Fruit fly (Drosophila melanogaster) whole organism, embryonic: ENCODE results near the gene CG45544.

Experiments
- Bgb ChIP-seq: fragments of 200-800 bp; sonication (Bioruptor generic); IDR thresholded peaks from 2 replicates; pipeline ENCODE4 v1.3.6; 2022; ENCODE audit warnings: missing biosample characterization, missing genetic modification characterization; ENCODE audit not compliant: partially characterized antibody
- CG10321 ChIP-seq: fragments of 200-800 bp; sonication (Bioruptor generic); IDR thresholded peaks from 2 replicates; pipeline ENCODE4 v1.3.6; 2022; ENCODE audit warnings: missing biosample characterization, missing genetic modification characterization
- CG10565 ChIP-seq: fragments of 200-800 bp; sonication (Bioruptor generic); optimal IDR thresholded peaks from 3 replicates; lab custom pipeline; 2016; ENCODE audit warnings: missing biosample characterization, mild to moderate bottlenecking, missing genetic modification characterization
- CG10654 ChIP-seq: fragments of 200-800 bp; sonication (Bioruptor generic); optimal IDR thresholded peaks from 2 replicates; lab custom pipeline; 2016; ENCODE audit warnings: missing biosample characterization, missing genetic modification characterization
- CG12659 ChIP-seq: fragments of 200-800 bp; sonication (Bioruptor generic); optimal IDR thresholded peaks from 3 replicates; lab custom pipeline; 2017; ENCODE audit warnings: mild to moderate bottlenecking, missing biosample characterization, missing genetic modification reagents, missing genetic modification characterization
- CG13287 ChIP-seq: fragments of 200-800 bp; sonication (Bioruptor generic); IDR thresholded peaks from 2 replicates; pipeline ENCODE4 v1.3.6; 2022; ENCODE audit warnings: missing biosample characterization, missing genetic modification characterization; ENCODE audit not compliant: partially characterized antibody
- CG14014 ChIP-seq: fragments of 200-800 bp; sonication (Bioruptor generic); IDR thresholded peaks from 2 replicates; pipeline ENCODE4 v1.3.6; 2022; ENCODE audit warnings: missing biosample characterization, missing genetic modification characterization
- CG17359 ChIP-seq: fragments of 200-800 bp; sonication (Bioruptor generic); optimal IDR thresholded peaks from 3 replicates; lab custom pipeline; 2018; ENCODE audit warnings: missing biosample characterization, mild to moderate bottlenecking, missing genetic modification characterization, moderate library complexity
- CG17829 ChIP-seq: fragments of 200-800 bp; optimal IDR thresholded peaks from 2 replicates; lab custom pipeline; 2019; ENCODE audit warnings: missing biosample characterization, mild to moderate bottlenecking, missing genetic modification characterization, moderate library complexity
- CG18476 ChIP-seq: fragments of 200-800 bp; sonication (Bioruptor generic); optimal IDR thresholded peaks from 2 replicates; lab custom pipeline; 2016; ENCODE audit warnings: missing biosample characterization, mild to moderate bottlenecking, missing genetic modification characterization
- CG2129 ChIP-seq: fragments of 200-800 bp; sonication (Bioruptor generic); IDR thresholded peaks from 2 replicates; pipeline ENCODE4 v1.3.6; 2022; ENCODE audit warnings: missing biosample characterization, missing genetic modification characterization; ENCODE audit not compliant: partially characterized antibody
- CG2199 ChIP-seq: fragments of 200-800 bp; sonication (Bioruptor generic); IDR thresholded peaks from 3 replicates; pipeline ENCODE4 v1.3.6; 2022; ENCODE audit warnings: missing biosample characterization, missing genetic modification characterization
- CG2889 ChIP-seq: fragments of 200-800 bp; sonication (Bioruptor generic); IDR thresholded peaks from 3 replicates; pipeline ENCODE4 v1.3.6; 2022; ENCODE audit warnings: missing biosample characterization, missing genetic modification characterization
- CG31224 ChIP-seq: fragments of 200-800 bp; sonication (Bioruptor generic); IDR thresholded peaks from 2 replicates; pipeline ENCODE4 v1.3.6; 2022; ENCODE audit warnings: missing biosample characterization, missing genetic modification characterization
- CG3995 ChIP-seq: fragments of 200-800 bp; sonication (Bioruptor generic); optimal IDR thresholded peaks from 3 replicates; lab custom pipeline; 2016; ENCODE audit warnings: missing biosample characterization, missing genetic modification characterization
- CG4730 ChIP-seq: fragments of 200-800 bp; sonication (Bioruptor generic); IDR thresholded peaks from 2 replicates; pipeline ENCODE4 v1.3.6; 2022; ENCODE audit warnings: missing biosample characterization, missing genetic modification characterization
- CG5180 ChIP-seq: fragments of 200-800 bp; sonication (Bioruptor generic); optimal IDR thresholded peaks from 3 replicates; lab custom pipeline; 2017; ENCODE audit warnings: missing biosample characterization, missing genetic modification characterization, mild to moderate bottlenecking, moderate library complexity, missing genetic modification reagents
- CG5953 ChIP-seq: fragments of 200-800 bp; sonication (Bioruptor generic); IDR thresholded peaks from 2 replicates; pipeline ENCODE4 v1.3.6; 2022; ENCODE audit warnings: missing biosample characterization, missing genetic modification characterization
- CG6254 ChIP-seq: fragments of 200-800 bp; sonication (Bioruptor generic); optimal IDR thresholded peaks from 3 replicates; lab custom pipeline; 2017; ENCODE audit warnings: mild to moderate bottlenecking, missing biosample characterization, missing genetic modification reagents, missing genetic modification characterization
- CG6272 ChIP-seq: fragments of 200-800 bp; sonication (Bioruptor generic); IDR thresholded peaks from 2 replicates; pipeline ENCODE4 v1.3.6; 2022; ENCODE audit warnings: missing biosample characterization, missing genetic modification characterization
- CG7745 ChIP-seq: fragments of 200-800 bp; sonication (Bioruptor generic); optimal IDR thresholded peaks from 2 replicates; lab custom pipeline; 2018; ENCODE audit warnings: missing biosample characterization, mild to moderate bottlenecking, missing genetic modification characterization, moderate library complexity
- CG8765 ChIP-seq: fragments of 200-800 bp; sonication (Bioruptor generic); IDR thresholded peaks from 2 replicates; pipeline ENCODE4 v1.3.6; 2022; ENCODE audit warnings: missing biosample characterization, missing genetic modification characterization
- CrebB ChIP-seq: fragments of 200-800 bp; sonication (Bioruptor generic); optimal IDR thresholded peaks from 3 replicates; lab custom pipeline; 2018; ENCODE audit warnings: missing biosample characterization, mild to moderate bottlenecking, missing genetic modification characterization
- Eip74EF ChIP-seq, 2 experiments: fragments of 200-800 bp in 1 of 2; fragments of >200 bp in 1 of 2; sonication (Bioruptor generic) in 1 of 2; optimal IDR thresholded peaks; 2 replicates each; lab custom pipeline; 2017 to 2019; ENCODE audit warnings: missing biosample characterization in 2 of 2, missing genetic modification characterization in 2 of 2, mild to moderate bottlenecking in 1 of 2, moderate library complexity in 1 of 2
- Ets65A ChIP-seq: fragments of 200-800 bp; sonication (Bioruptor generic); peaks from one replicate; lab custom pipeline; 2016; ENCODE audit warnings: missing biosample characterization, missing genetic modification characterization
- HHEX ChIP-seq: fragments of 200-800 bp; sonication (Bioruptor generic); optimal IDR thresholded peaks from 3 replicates; lab custom pipeline; 2017; ENCODE audit warnings: missing biosample characterization, mild to moderate bottlenecking, missing genetic modification characterization, missing genetic modification reagents
- HmgD ChIP-seq: fragments of 200-800 bp; sonication (Bioruptor generic); optimal IDR thresholded peaks from 3 replicates; lab custom pipeline; 2016; ENCODE audit warnings: missing biosample characterization, missing genetic modification characterization
- Hr3 ChIP-seq: fragments of 200-800 bp; sonication (Bioruptor generic); optimal IDR thresholded peaks from 3 replicates; lab custom pipeline; 2016; ENCODE audit warnings: missing biosample characterization, missing genetic modification characterization
- Kr ChIP-seq: fragments of 200-800 bp; sonication (Bioruptor generic); optimal IDR thresholded peaks from 2 replicates; lab custom pipeline; 2017; ENCODE audit warnings: missing biosample characterization, mild to moderate bottlenecking, missing genetic modification characterization
- Max ChIP-seq: fragments of 200-800 bp; sonication (Bioruptor generic); optimal IDR thresholded peaks from 2 replicates; lab custom pipeline; 2016; ENCODE audit warnings: missing biosample characterization, mild to moderate bottlenecking, missing genetic modification characterization
- Meics ChIP-seq: fragments of 200-800 bp; sonication (Bioruptor generic); optimal IDR thresholded peaks from 2 replicates; lab custom pipeline; 2017; ENCODE audit warnings: missing biosample characterization, mild to moderate bottlenecking, missing genetic modification characterization
- Neu2 ChIP-seq: fragments of 200-800 bp; sonication (Bioruptor generic); optimal IDR thresholded peaks from 3 replicates; lab custom pipeline; 2016; ENCODE audit warnings: missing biosample characterization, missing genetic modification characterization, borderline replicate concordance
- Poxn ChIP-seq: fragments of 200-800 bp; sonication (Bioruptor generic); IDR thresholded peaks from 2 replicates; pipeline ENCODE4 v1.3.6; 2022; ENCODE audit warnings: missing biosample characterization, missing genetic modification characterization
- Taf1 ChIP-seq: fragments of 200-800 bp; sonication (Bioruptor generic); IDR thresholded peaks from 2 replicates; pipeline ENCODE4 v1.3.6; 2022; ENCODE audit warnings: missing biosample characterization, missing genetic modification characterization
- ab ChIP-seq: fragments of 200-800 bp; sonication (Bioruptor generic); optimal IDR thresholded peaks from 2 replicates; lab custom pipeline; 2016; ENCODE audit warnings: missing biosample characterization, missing genetic modification characterization
- ap ChIP-seq: fragments of 200-800 bp; sonication (Bioruptor generic); IDR thresholded peaks from 2 replicates; pipeline ENCODE4 v1.3.6; 2022; ENCODE audit warnings: missing biosample characterization, missing genetic modification characterization
- btn ChIP-seq: fragments of 200-800 bp; sonication (Bioruptor generic); optimal IDR thresholded peaks from 2 replicates; lab custom pipeline; 2016; ENCODE audit warnings: missing biosample characterization, missing genetic modification characterization
- dan ChIP-seq: fragments of 200-800 bp; sonication (Bioruptor generic); IDR thresholded peaks from 2 replicates; pipeline ENCODE4 v1.3.6; 2022; ENCODE audit warnings: missing biosample characterization, missing genetic modification characterization
- exex ChIP-seq: fragments of 200-800 bp; sonication (Bioruptor generic); optimal IDR thresholded peaks from 4 replicates; lab custom pipeline; 2018; ENCODE audit warnings: missing biosample characterization, mild to moderate bottlenecking, missing genetic modification characterization, moderate library complexity
- gro ChIP-seq: fragments of 200-800 bp; sonication (Bioruptor generic); optimal IDR thresholded peaks from 2 replicates; lab custom pipeline; 2016; ENCODE audit warnings: missing biosample characterization, missing genetic modification characterization
- ham ChIP-seq: fragments of 200-800 bp; sonication (Bioruptor generic); IDR thresholded peaks from 2 replicates; pipeline ENCODE4 v1.3.6; 2022; ENCODE audit warnings: missing biosample characterization, missing genetic modification characterization
- kni ChIP-seq: fragments of 200-800 bp; sonication (Bioruptor generic); optimal IDR thresholded peaks from 3 replicates; lab custom pipeline; 2017; ENCODE audit warnings: mild to moderate bottlenecking, missing biosample characterization, missing genetic modification reagents, missing genetic modification characterization
- luna ChIP-seq: fragments of 200-800 bp; sonication (Bioruptor generic); optimal IDR thresholded peaks from 2 replicates; lab custom pipeline; 2016; ENCODE audit warnings: missing biosample characterization, missing genetic modification characterization
- maf-S ChIP-seq: fragments of 200-800 bp; sonication (Bioruptor generic); optimal IDR thresholded peaks from 2 replicates; lab custom pipeline; 2016; ENCODE audit warnings: missing biosample characterization, missing genetic modification characterization
- mirr ChIP-seq: fragments of 200-800 bp; sonication (Bioruptor generic); optimal IDR thresholded peaks from 3 replicates; lab custom pipeline; 2018; ENCODE audit warnings: missing biosample characterization, mild to moderate bottlenecking, missing genetic modification characterization
- odd ChIP-seq: fragments of 200-800 bp; sonication (Bioruptor generic); optimal IDR thresholded peaks from 2 replicates; lab custom pipeline; 2017; ENCODE audit warnings: missing biosample characterization, mild to moderate bottlenecking, missing genetic modification characterization
- onecut ChIP-seq: fragments of 200-800 bp; sonication (Bioruptor generic); IDR thresholded peaks from 2 replicates; pipeline ENCODE4 v1.3.6; 2022; ENCODE audit warnings: missing biosample characterization, missing genetic modification characterization
- org-1 ChIP-seq: fragments of 200-800 bp; sonication (Bioruptor generic); optimal IDR thresholded peaks from 2 replicates; lab custom pipeline; 2017; ENCODE audit warnings: missing biosample characterization, missing genetic modification characterization
- sens ChIP-seq: fragments of 200-800 bp; sonication (Bioruptor generic); peaks from one replicate; lab custom pipeline; 2016; ENCODE audit warnings: missing biosample characterization, missing genetic modification characterization
- tap ChIP-seq: fragments of 200-800 bp; optimal IDR thresholded peaks from 3 replicates; lab custom pipeline; 2019; ENCODE audit warnings: missing biosample characterization, mild to moderate bottlenecking, missing genetic modification characterization, moderate library complexity
- tin ChIP-seq: fragments of 200-800 bp; sonication (Bioruptor generic); optimal IDR thresholded peaks from 3 replicates; lab custom pipeline; 2016; ENCODE audit warnings: missing biosample characterization, missing genetic modification characterization
- tio ChIP-seq: fragments of 200-800 bp; sonication (Bioruptor generic); optimal IDR thresholded peaks from 2 replicates; lab custom pipeline; 2017; ENCODE audit warnings: missing biosample characterization, missing genetic modification characterization, inconsistent platforms
- yki ChIP-seq: fragments of >200 bp; optimal IDR thresholded peaks from 3 replicates; lab custom pipeline; 2018

CG45544 gene

dm6 chr3R:29251418-29251817 is 4.9 kb upstream of the CG45544 start (continued):
- TF ChIP-seq Meics (GFP tag; lab: Kevin White, UChicago): peak; percentile 12
- TF ChIP-seq tio (GFP tag; lab: Kevin White, UChicago): no peak
- no peak for TF ChIP-seq ap (GFP tag; lab: Robert Waterston, UW)
- no peak for TF ChIP-seq CG10654
- no peak for TF ChIP-seq org-1
- TF ChIP-seq CG5953: no peak
- TF ChIP-seq ham (GFP tag; lab: Robert Waterston, UW): no peak
- no peak for TF ChIP-seq CG4730 (GFP tag; lab: Robert Waterston, UW)
- no peak for TF ChIP-seq HmgD (GFP tag; lab: Kevin White, UChicago)
- TF ChIP-seq gro (GFP tag; lab: Kevin White, UChicago): no peak
- TF ChIP-seq Hr3 (GFP tag; lab: Kevin White, UChicago): no peak
- TF ChIP-seq luna: no peak
- TF ChIP-seq CG10565 (GFP tag; lab: Kevin White, UChicago): no peak
- no peak for TF ChIP-seq sens (GFP tag; lab: Kevin White, UChicago)
- TF ChIP-seq odd (GFP tag; lab: Kevin White, UChicago): no peak
- TF ChIP-seq CG2129 (GFP tag; lab: Robert Waterston, UW): peak; percentile 79
- no peak for TF ChIP-seq CG8765 (GFP tag; lab: Robert Waterston, UW)
- TF ChIP-seq Max (GFP tag; lab: Kevin White, UChicago): no peak
- TF ChIP-seq Taf1 (GFP tag; lab: Robert Waterston, UW): no peak
- TF ChIP-seq btn: no peak
- no peak for TF ChIP-seq CG18476 (GFP tag; lab: Kevin White, UChicago)
- TF ChIP-seq Ets65A (GFP tag; lab: Kevin White, UChicago): no peak
- no peak for TF ChIP-seq mirr (GFP tag; lab: Kevin White, UChicago)
- TF ChIP-seq CG17359: peak; percentile 9
- no peak for TF ChIP-seq tap
- TF ChIP-seq CG12659 (GFP tag; lab: Kevin White, UChicago): peak; percentile 36
- no peak for TF ChIP-seq Kr (GFP tag; lab: Kevin White, UChicago)
- TF ChIP-seq dan: no peak
- TF ChIP-seq exex (tag; lab: Kevin White, UChicago): no peak
- peak; percentile 72 for TF ChIP-seq Bgb (GFP tag; lab: Robert Waterston, UW)
- TF ChIP-seq ab (GFP tag; lab: Kevin White, UChicago): no peak
- TF ChIP-seq yki (lab: Kevin White, UChicago): no peak
- peak; percentile 27 for TF ChIP-seq tin
- no peak for TF ChIP-seq maf-S (GFP tag; lab: Kevin White, UChicago)
- no peak for TF ChIP-seq CG31224 (GFP tag; lab: Robert Waterston, UW)
- no peak for TF ChIP-seq Eip74EF (GFP tag; optimal IDR thresholded peaks at IDR 0.05; lab: Kevin White, UChicago)
- TF ChIP-seq kni (GFP tag; lab: Kevin White, UChicago): no peak
- TF ChIP-seq CG14014 (GFP tag; lab: Robert Waterston, UW): 0 out of 2 replicates have a peak, but pooled peaks have one; percentile 27
- TF ChIP-seq CG6272 (GFP tag; lab: Robert Waterston, UW): peak; percentile 30; the same call in 1 of the 2 replicates
- TF ChIP-seq CG7745 (tag; lab: Kevin White, UChicago): no peak
- peak; percentile 94 for TF ChIP-seq CG13287
- no peak for TF ChIP-seq CrebB (tag; lab: Kevin White, UChicago)
- TF ChIP-seq onecut (GFP tag; lab: Robert Waterston, UW): peak; percentile 38; the same call in 1 of the 2 replicates
- no peak for TF ChIP-seq Poxn (GFP tag; lab: Robert Waterston, UW)
- no peak for TF ChIP-seq CG2889 (GFP tag; lab: Robert Waterston, UW)
- TF ChIP-seq Neu2: peak; percentile 19
- no peak for TF ChIP-seq CG3995 (GFP tag; lab: Kevin White, UChicago)
- no peak for TF ChIP-seq HHEX (GFP tag; lab: Kevin White, UChicago)
- no peak for TF ChIP-seq CG10321
- no peak for TF ChIP-seq CG6254 (GFP tag; lab: Kevin White, UChicago)
- no peak for TF ChIP-seq CG5180 (GFP tag; lab: Kevin White, UChicago)
- TF ChIP-seq CG17829 (tag; lab: Kevin White, UChicago): peak; percentile 61
- TF ChIP-seq CG2199 (GFP tag; lab: Robert Waterston, UW): no peak
